Worm (Caenorhabditis elegans) whole organism, L3 larva: Measurements from ENCODE around the gene Y7A5A.13.

ENCODE experiments used
- aly-2 ChIP-seq: fragments of 150-350 bp; optimal IDR thresholded peaks from 2 replicates; lab custom pipeline; 2014; ENCODE audit warnings: missing biosample characterization, missing genetic modification characterization
- egl-27 ChIP-seq: sonication (generic microtip); optimal IDR thresholded peaks from 4 replicates; lab custom pipeline; 2017; ENCODE audit warnings: missing biosample characterization, missing genetic modification reagents, missing genetic modification characterization
- jun-1 ChIP-seq: fragments of 150-350 bp; optimal IDR thresholded peaks from 2 replicates; lab custom pipeline; 2014; ENCODE audit warnings: missing biosample characterization, missing genetic modification reagents, missing genetic modification characterization
- unc-62 ChIP-seq: fragments of 150-350 bp; sonication (generic microtip); optimal IDR thresholded peaks from 4 replicates; lab custom pipeline; 2014; ENCODE audit warnings: missing biosample characterization, missing genetic modification reagents, missing genetic modification characterization

DNA sequence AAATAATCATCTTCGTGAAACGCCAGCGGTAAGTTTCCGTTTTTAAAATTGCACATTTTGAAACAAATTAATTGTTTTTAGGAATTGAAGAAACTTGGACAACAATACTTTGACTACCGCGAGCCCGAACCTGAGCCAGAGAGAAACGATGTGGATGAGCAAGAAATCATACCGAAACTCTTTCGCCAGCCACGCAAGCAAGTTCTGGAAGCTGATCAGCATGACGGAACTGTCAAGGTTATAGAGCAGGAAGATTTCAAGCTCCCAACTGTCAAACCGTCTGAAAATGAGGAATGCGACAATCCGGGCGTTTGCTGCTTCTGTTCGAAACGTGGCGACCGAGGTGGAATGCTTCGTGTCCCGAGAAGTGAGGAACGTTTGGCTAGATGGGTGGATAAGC, 43.3 kb upstream of the Y7A5A.13 start:
- TF ChIP-seq aly-2 (tag; lab: Kevin White, UChicago) (no peak), egl-27 (tag; lab: Kevin White, UChicago) (no peak), jun-1 (no peak), unc-62 (no peak)
